Worm (Caenorhabditis elegans) whole organism, L2 larva: ENCODE data around the gene T02G5.15.

ENCODE experiments used
- ama-1 ChIP-seq: fragments of 150-350 bp; optimal IDR thresholded peaks from 2 replicates; lab custom pipeline; 2018; ENCODE audit warnings: inconsistent platforms
- fos-1 ChIP-seq: fragments of 150-350 bp; optimal IDR thresholded peaks from 2 replicates; lab custom pipeline; 2014; ENCODE audit warnings: missing biosample characterization, missing genetic modification characterization
- lin-39 ChIP-seq: fragments of 150-350 bp; optimal IDR thresholded peaks from 2 replicates; lab custom pipeline; 2014; ENCODE audit warnings: missing biosample characterization, missing genetic modification reagents, missing genetic modification characterization
- nhr-11 ChIP-seq: fragments of 150-350 bp; optimal IDR thresholded peaks from 2 replicates; lab custom pipeline; 2014; ENCODE audit warnings: missing biosample characterization, missing genetic modification characterization
- nhr-25 ChIP-seq: fragments of 150-350 bp; sonication (generic microtip); optimal IDR thresholded peaks from 3 replicates; lab custom pipeline; 2014; ENCODE audit warnings: missing biosample characterization, missing genetic modification characterization
- peb-1 ChIP-seq: fragments of 150-350 bp; optimal IDR thresholded peaks from 2 replicates; lab custom pipeline; 2014; ENCODE audit warnings: missing biosample characterization, missing genetic modification characterization
- skn-1 ChIP-seq: sonication (generic microtip); optimal IDR thresholded peaks from 2 replicates; lab custom pipeline; 2017; ENCODE audit warnings: missing biosample characterization, missing genetic modification characterization

DNA sequence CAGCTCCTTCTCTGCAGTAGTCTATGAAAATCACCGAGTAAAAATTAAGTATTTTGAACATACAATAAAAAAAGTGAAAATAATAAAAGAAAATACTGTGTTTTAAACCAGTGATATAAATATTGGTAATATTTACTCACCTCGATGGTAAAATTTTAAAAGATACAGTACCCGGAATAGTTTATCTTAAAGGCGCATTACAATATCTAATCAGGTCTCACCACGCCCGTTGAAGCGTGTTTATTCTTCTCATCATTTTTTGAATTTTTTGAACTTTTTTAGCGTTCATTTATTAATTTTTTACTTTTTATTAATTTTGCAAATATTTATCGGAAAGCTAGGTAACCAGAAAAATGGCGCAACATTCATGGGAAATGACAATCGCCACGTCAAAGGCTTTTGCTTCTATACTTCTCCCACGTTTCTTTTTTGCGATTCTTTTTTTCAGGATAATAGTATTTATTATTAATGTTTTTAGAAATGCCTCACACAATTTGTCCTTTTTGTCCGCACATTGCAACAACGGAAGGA, 37.7 kb downstream of the T02G5.15 start, which contains the start of gene F10E7.2:
- TF ChIP-seq ama-1: no peak
- no peak for TF ChIP-seq nhr-25
- TF ChIP-seq lin-39 (tag; lab: Kevin White, UChicago): no peak
- TF ChIP-seq peb-1 (tag; lab: Kevin White, UChicago): no peak
- TF ChIP-seq nhr-11 (tag; lab: Kevin White, UChicago): no peak
- TF ChIP-seq fos-1 (tag; lab: Kevin White, UChicago): no peak
- TF ChIP-seq skn-1 (tag; lab: Kevin White, UChicago): no peak
